Fruit fly (Drosophila melanogaster) S2 (cell line): ENCODE data around the gene betaTub97EF.

Experiments used
- CG8478 ChIP-seq: fragments of >200 bp; optimal IDR thresholded peaks from 2 replicates; lab custom pipeline; 2018
- CTCF ChIP-seq, 2 experiments: fragments of >200 bp; optimal IDR thresholded peaks; 2 replicates each; lab custom pipeline; 2018

- TF ChIP-seq CTCF (optimal IDR thresholded peaks at IDR 0.05; lab: Kevin White, UChicago) (no peak), CG8478 (no peak)
Observed at dm6 chr3R:27922673-27923175, 65.5 kb downstream of the betaTub97EF start, which contains the start of gene RpL4.
